Fruit fly (Drosophila melanogaster) whole organism, embryonic: ENCODE data around the gene Mtp.
A peak's percentile ranks its signal among the peaks of the same experiment; 100 is the strongest.

ENCODE experiments used
- Ada2b ChIP-seq: fragments of 200-800 bp; sonication (Bioruptor generic); IDR thresholded peaks from 2 replicates; pipeline ENCODE4 v1.3.6; 2022; ENCODE audit warnings: missing biosample characterization, missing genetic modification characterization
- Asciz ChIP-seq: fragments of 200-800 bp; sonication (Bioruptor generic); optimal IDR thresholded peaks from 2 replicates; lab custom pipeline; 2017; ENCODE audit warnings: missing biosample characterization, mild to moderate bottlenecking, missing genetic modification characterization, missing genetic modification reagents
- CG10654 ChIP-seq: fragments of 200-800 bp; sonication (Bioruptor generic); optimal IDR thresholded peaks from 2 replicates; lab custom pipeline; 2016; ENCODE audit warnings: missing biosample characterization, missing genetic modification characterization
- CG10979 ChIP-seq: fragments of 200-800 bp; sonication (Bioruptor generic); optimal IDR thresholded peaks from 2 replicates; lab custom pipeline; 2018; ENCODE audit warnings: missing biosample characterization, mild to moderate bottlenecking, missing genetic modification characterization, moderate library complexity
- CG11247 ChIP-seq: fragments of 200-800 bp; sonication (Bioruptor generic); IDR thresholded peaks from 2 replicates; pipeline ENCODE4 v1.3.6; 2022; ENCODE audit warnings: missing biosample characterization, missing genetic modification characterization
- CG11504 ChIP-seq: fragments of 200-800 bp; sonication (Bioruptor generic); optimal IDR thresholded peaks from 3 replicates; lab custom pipeline; 2019; ENCODE audit warnings: missing biosample characterization, mild to moderate bottlenecking, missing genetic modification characterization, moderate library complexity
- CG12219 ChIP-seq: fragments of 200-800 bp; sonication (Bioruptor generic); optimal IDR thresholded peaks from 3 replicates; lab custom pipeline; 2018; ENCODE audit warnings: missing biosample characterization, mild to moderate bottlenecking, missing genetic modification characterization
- CG14667 ChIP-seq: fragments of 200-800 bp; sonication (Bioruptor generic); IDR thresholded peaks from 2 replicates; pipeline ENCODE4 v1.3.6; 2022; ENCODE audit warnings: missing biosample characterization, missing genetic modification characterization
- CG14710 ChIP-seq: fragments of 200-800 bp; sonication (Bioruptor generic); optimal IDR thresholded peaks from 3 replicates; lab custom pipeline; 2019; ENCODE audit warnings: missing biosample characterization, mild to moderate bottlenecking, missing genetic modification characterization, moderate library complexity
- CG15269 ChIP-seq: fragments of 200-800 bp; sonication (Bioruptor generic); optimal IDR thresholded peaks from 2 replicates; lab custom pipeline; 2018; ENCODE audit warnings: missing biosample characterization, mild to moderate bottlenecking, missing genetic modification characterization, moderate library complexity
- CG1529 ChIP-seq: fragments of 200-800 bp; sonication (Bioruptor generic); optimal IDR thresholded peaks from 3 replicates; lab custom pipeline; 2018; ENCODE audit warnings: missing biosample characterization, missing genetic modification characterization
- CG15601 ChIP-seq: fragments of 200-800 bp; sonication (Bioruptor generic); optimal IDR thresholded peaks from 3 replicates; lab custom pipeline; 2019; ENCODE audit warnings: missing biosample characterization, mild to moderate bottlenecking, missing genetic modification characterization, moderate library complexity
- CG16863 ChIP-seq: fragments of 200-800 bp; sonication (Bioruptor generic); optimal IDR thresholded peaks from 3 replicates; lab custom pipeline; 2016; ENCODE audit warnings: missing biosample characterization, missing genetic modification characterization
- CG17829 ChIP-seq: fragments of 200-800 bp; optimal IDR thresholded peaks from 2 replicates; lab custom pipeline; 2019; ENCODE audit warnings: missing biosample characterization, mild to moderate bottlenecking, missing genetic modification characterization, moderate library complexity
- CG18262 ChIP-seq: fragments of 200-800 bp; optimal IDR thresholded peaks from 3 replicates; lab custom pipeline; 2019; ENCODE audit warnings: missing biosample characterization, mild to moderate bottlenecking, missing genetic modification characterization, moderate library complexity
- CG2678 ChIP-seq: fragments of 200-800 bp; sonication (Bioruptor generic); optimal IDR thresholded peaks from 3 replicates; lab custom pipeline; 2019; ENCODE audit warnings: missing biosample characterization, mild to moderate bottlenecking, missing genetic modification characterization, moderate library complexity
- CG2712 ChIP-seq: fragments of 200-800 bp; optimal IDR thresholded peaks from 3 replicates; lab custom pipeline; 2019; ENCODE audit warnings: missing biosample characterization, mild to moderate bottlenecking, missing genetic modification characterization, moderate library complexity
- CG30431 ChIP-seq: fragments of 200-800 bp; sonication (Bioruptor generic); optimal IDR thresholded peaks from 2 replicates; lab custom pipeline; 2017; ENCODE audit warnings: missing biosample characterization, missing genetic modification characterization
- CG4282 ChIP-seq: fragments of 200-800 bp; sonication (Bioruptor generic); optimal IDR thresholded peaks from 2 replicates; lab custom pipeline; 2016; ENCODE audit warnings: missing biosample characterization, missing genetic modification characterization
- CG4707 ChIP-seq: fragments of 200-800 bp; sonication (Bioruptor generic); optimal IDR thresholded peaks from 2 replicates; lab custom pipeline; 2018; ENCODE audit warnings: missing biosample characterization, mild to moderate bottlenecking, missing genetic modification characterization, moderate library complexity
- CG5180 ChIP-seq: fragments of 200-800 bp; sonication (Bioruptor generic); optimal IDR thresholded peaks from 3 replicates; lab custom pipeline; 2017; ENCODE audit warnings: missing biosample characterization, missing genetic modification characterization, mild to moderate bottlenecking, moderate library complexity, missing genetic modification reagents
- CG8359 ChIP-seq: fragments of 200-800 bp; sonication (Bioruptor generic); optimal IDR thresholded peaks from 2 replicates; lab custom pipeline; 2017; ENCODE audit warnings: missing biosample characterization, mild to moderate bottlenecking, missing genetic modification characterization, borderline replicate concordance
- Chrac-16 ChIP-seq: fragments of 200-800 bp; sonication (Bioruptor generic); optimal IDR thresholded peaks from 3 replicates; lab custom pipeline; 2016; ENCODE audit warnings: missing biosample characterization, missing genetic modification characterization
- CoRest ChIP-seq: fragments of 200-800 bp; sonication (Bioruptor generic); optimal IDR thresholded peaks from 3 replicates; lab custom pipeline; 2018; ENCODE audit warnings: missing biosample characterization, mild to moderate bottlenecking, missing genetic modification characterization, moderate library complexity
- NC2β ChIP-seq: fragments of 200-800 bp; sonication (Bioruptor generic); optimal IDR thresholded peaks from 2 replicates; lab custom pipeline; 2016; ENCODE audit warnings: missing biosample characterization, missing genetic modification characterization
- NfI ChIP-seq: fragments of 200-800 bp; sonication (Bioruptor generic); optimal IDR thresholded peaks from 3 replicates; lab custom pipeline; 2018; ENCODE audit warnings: missing biosample characterization, mild to moderate bottlenecking, missing genetic modification characterization, moderate library complexity
- PHDP ChIP-seq: fragments of 200-800 bp; sonication (Bioruptor generic); optimal IDR thresholded peaks from 3 replicates; lab custom pipeline; 2018; ENCODE audit warnings: missing biosample characterization, mild to moderate bottlenecking, missing genetic modification characterization, moderate library complexity
- Spps ChIP-seq: fragments of 200-800 bp; sonication (Bioruptor generic); optimal IDR thresholded peaks from 2 replicates; lab custom pipeline; 2018; ENCODE audit warnings: missing biosample characterization, mild to moderate bottlenecking, missing genetic modification characterization
- ap ChIP-seq: fragments of 200-800 bp; sonication (Bioruptor generic); IDR thresholded peaks from 2 replicates; pipeline ENCODE4 v1.3.6; 2022; ENCODE audit warnings: missing biosample characterization, missing genetic modification characterization
- bsh ChIP-seq, 2 experiments: fragments of 200-800 bp; sonication (Bioruptor generic); optimal IDR thresholded peaks; 2 replicates each; lab custom pipeline; 2017 to 2018; ENCODE audit warnings: mild to moderate bottlenecking in 2 of 2, missing biosample characterization in 2 of 2, missing genetic modification characterization in 2 of 2, moderate library complexity in 1 of 2
- chif ChIP-seq, 2 experiments: fragments of 200-800 bp; sonication (Bioruptor generic); optimal IDR thresholded peaks; 3 replicates each; lab custom pipeline; 2016; ENCODE audit warnings: missing biosample characterization in 2 of 2, missing genetic modification characterization in 2 of 2
- cwo ChIP-seq: fragments of 200-800 bp; sonication (Bioruptor generic); optimal IDR thresholded peaks from 3 replicates; lab custom pipeline; 2017; ENCODE audit warnings: missing biosample characterization, missing genetic modification characterization, mild to moderate bottlenecking, moderate library complexity, missing genetic modification reagents
- dimm ChIP-seq: fragments of 200-800 bp; sonication (Bioruptor generic); IDR thresholded peaks from 2 replicates; pipeline ENCODE4 v1.3.6; 2022; ENCODE audit warnings: missing biosample characterization, missing genetic modification characterization
- dmrt99B ChIP-seq: fragments of 200-800 bp; sonication (Bioruptor generic); optimal IDR thresholded peaks from 2 replicates; lab custom pipeline; 2018; ENCODE audit warnings: missing biosample characterization, mild to moderate bottlenecking, missing genetic modification characterization, moderate library complexity
- gcm ChIP-seq: fragments of 200-800 bp; sonication (Bioruptor generic); optimal IDR thresholded peaks from 2 replicates; lab custom pipeline; 2019; ENCODE audit warnings: missing biosample characterization, mild to moderate bottlenecking, missing genetic modification characterization, moderate library complexity
- grn ChIP-seq: fragments of 200-800 bp; sonication (Bioruptor generic); optimal IDR thresholded peaks from 3 replicates; lab custom pipeline; 2017; ENCODE audit warnings: missing biosample characterization, missing genetic modification characterization
- jing ChIP-seq: fragments of 200-800 bp; sonication (Bioruptor generic); optimal IDR thresholded peaks from 2 replicates; lab custom pipeline; 2018; ENCODE audit warnings: missing biosample characterization, mild to moderate bottlenecking, missing genetic modification characterization
- nmo ChIP-seq: fragments of 200-800 bp; sonication (Bioruptor generic); optimal IDR thresholded peaks from 2 replicates; lab custom pipeline; 2018; ENCODE audit warnings: missing biosample characterization, mild to moderate bottlenecking, missing genetic modification characterization, moderate library complexity
- phol ChIP-seq: fragments of 200-800 bp; sonication (Bioruptor generic); optimal IDR thresholded peaks from 3 replicates; lab custom pipeline; 2018; ENCODE audit warnings: missing biosample characterization, mild to moderate bottlenecking, missing genetic modification characterization, moderate library complexity
- pita ChIP-seq: fragments of 200-800 bp; sonication (Bioruptor generic); optimal IDR thresholded peaks from 2 replicates; lab custom pipeline; 2017; ENCODE audit warnings: missing biosample characterization, mild to moderate bottlenecking, missing genetic modification characterization
- prd ChIP-seq, 3 experiments: fragments of >200 bp in 2 of 3; fragments of 200-800 bp in 1 of 3; sonication (Bioruptor generic) in 1 of 3; optimal IDR thresholded peaks in 2 of 3; IDR thresholded peaks in 1 of 3; 2 replicates in 2 of 3; 3 replicates in 1 of 3; pipeline versions ENCODE4 v1.3.6 to Lab custom; 2017 to 2022; ENCODE audit warnings: missing biosample characterization in 1 of 3, missing genetic modification characterization in 1 of 3
- sens ChIP-seq: fragments of 200-800 bp; sonication (Bioruptor generic); peaks from one replicate; lab custom pipeline; 2016; ENCODE audit warnings: missing biosample characterization, missing genetic modification characterization
- seq ChIP-seq: fragments of 200-800 bp; sonication (Bioruptor generic); IDR thresholded peaks from 2 replicates; pipeline ENCODE4 v1.3.6; 2022; ENCODE audit warnings: missing biosample characterization, missing genetic modification characterization
- slbo ChIP-seq: fragments of 200-800 bp; sonication (Bioruptor generic); IDR thresholded peaks from 2 replicates; pipeline ENCODE4 v1.3.6; 2022; ENCODE audit warnings: missing biosample characterization, missing genetic modification characterization
- tx ChIP-seq: fragments of 200-800 bp; sonication (Bioruptor generic); optimal IDR thresholded peaks from 2 replicates; lab custom pipeline; 2016; ENCODE audit warnings: missing biosample characterization, missing genetic modification characterization
- unpg ChIP-seq: fragments of 200-800 bp; sonication (Bioruptor generic); optimal IDR thresholded peaks from 3 replicates; lab custom pipeline; 2018; ENCODE audit warnings: missing biosample characterization, mild to moderate bottlenecking, missing genetic modification characterization, moderate library complexity
- vvl ChIP-seq: fragments of 200-800 bp; sonication (Bioruptor generic); IDR thresholded peaks from 2 replicates; pipeline ENCODE4 v1.3.6; 2022; ENCODE audit warnings: missing biosample characterization, missing genetic modification characterization
- zfh1 ChIP-seq: fragments of 200-800 bp; sonication (Bioruptor generic); IDR thresholded peaks from 3 replicates; pipeline ENCODE4 v1.3.6; 2022; ENCODE audit warnings: missing biosample characterization, missing genetic modification characterization
- zfh2 ChIP-seq: fragments of 200-800 bp; sonication (Bioruptor generic); optimal IDR thresholded peaks from 2 replicates; lab custom pipeline; 2016; ENCODE audit warnings: missing biosample characterization, missing genetic modification characterization

Gene Mtp

dm6 chr2L:20944342-20944741, 21.7 kb upstream of the Mtp start (continued):
- TF ChIP-seq CG16863 (peak; percentile 30), CG2712 (tag; lab: Kevin White, UChicago) (peak; percentile 62), sens (GFP tag; lab: Kevin White, UChicago) (peak; percentile 92), CG4282 (GFP tag; lab: Kevin White, UChicago) (no peak), CG1529 (peak; percentile 28), zfh1 (GFP tag; lab: Robert Waterston, UW) (peak; percentile 69; the same call in 2 of the 3 replicates), Ada2b (GFP tag; lab: Robert Waterston, UW) (peak; percentile 7; the same call in 1 of the 2 replicates), CoRest (tag; lab: Kevin White, UChicago) (peak; percentile 42), CG5180 (GFP tag; lab: Kevin White, UChicago) (no peak), NfI (peak; percentile 9), chif (GFP tag; optimal IDR thresholded peaks at IDR 0.05; lab: Kevin White, UChicago) (peak in 1 of 2 experiments; percentile 7), dimm (GFP tag; lab: Robert Waterston, UW) (no peak), CG11247 (GFP tag; lab: Robert Waterston, UW) (no peak), CG14667 (GFP tag; lab: Robert Waterston, UW) (no peak), CG18262 (tag; lab: Kevin White, UChicago) (peak; percentile 55), phol (peak; percentile 60), unpg (GFP tag; lab: Kevin White, UChicago) (peak; percentile 41), cwo (GFP tag; lab: Kevin White, UChicago) (peak; percentile 10), ap (GFP tag; lab: Robert Waterston, UW) (peak; percentile 37; the same call in 1 of the 2 replicates), CG15269 (tag; lab: Kevin White, UChicago) (peak; percentile 40), Spps (peak; percentile 9), Chrac-16 (peak; percentile 31), dmrt99B (tag; lab: Kevin White, UChicago) (peak; percentile 60), CG17829 (peak; percentile 30), grn (GFP tag; lab: Kevin White, UChicago) (no peak), zfh2 (GFP tag; lab: Kevin White, UChicago) (no peak), CG2678 (tag; lab: Kevin White, UChicago) (peak; percentile 60), prd (optimal IDR thresholded peaks at IDR 0.05; lab: Kevin White, UChicago) (no peak), prd (GFP tag; IDR thresholded peaks at IDR 0.05; lab: Robert Waterston, UW) (peak; percentile 44; the same call in 1 of the 3 replicates), CG15601 (tag; lab: Kevin White, UChicago) (peak; percentile 45), nmo (GFP tag; lab: Kevin White, UChicago) (peak; percentile 47), vvl (GFP tag; lab: Robert Waterston, UW) (peak; percentile 55), CG4707 (GFP tag; lab: Kevin White, UChicago) (peak; percentile 10), jing (GFP tag; lab: Kevin White, UChicago) (peak; percentile 18), NC2β (GFP tag; lab: Kevin White, UChicago) (peak; percentile 26), CG10979 (tag; lab: Kevin White, UChicago) (peak; percentile 59), CG30431 (no peak), CG12219 (peak; percentile 4), seq (GFP tag; lab: Robert Waterston, UW) (peak; percentile 32; the same call in 1 of the 2 replicates), CG14710 (tag; lab: Kevin White, UChicago) (peak; percentile 42), CG8359 (GFP tag; lab: Kevin White, UChicago) (peak; percentile 16), slbo (GFP tag; lab: Robert Waterston, UW) (peak; percentile 43; the same call in 1 of the 2 replicates), Asciz (GFP tag; lab: Kevin White, UChicago) (peak; percentile 27), pita (GFP tag; lab: Kevin White, UChicago) (no peak), bsh (GFP tag; optimal IDR thresholded peaks at IDR 0.05; lab: Kevin White, UChicago) (peak in 1 of 2 experiments; percentile 68), tx (no peak), gcm (peak; percentile 84), CG10654 (GFP tag; lab: Kevin White, UChicago) (peak; percentile 12), PHDP (peak; percentile 29), CG11504 (tag; lab: Kevin White, UChicago) (peak; percentile 58)
